Fruit fly (Drosophila melanogaster): ENCODE data around the gene CG4194.

Gene CG4194

dm6 chrX:2061849-2062248 is 6.5 kb upstream of the CG4194 start, which contains the start of gene Sik2:
Gene Sik2, minus strand, starts transcription at chrX:2061915.
- TF ChIP-seq Rel (GFP tag; optimal IDR thresholded peaks at IDR 0.05): no peak
- no peak for TF ChIP-seq Rel (tag; optimal IDR thresholded peaks at IDR 0.05)
- no peak for TF ChIP-seq Hr83 (GFP tag; optimal IDR thresholded peaks at IDR 0.05; ENCODE audit: poor library complexity, severe bottlenecking)
- no peak for TF ChIP-seq N (GFP tag; optimal IDR thresholded peaks at IDR 0.05)
- no peak for TF ChIP-seq pan (optimal IDR thresholded peaks at IDR 0.05)
- no peak for TF ChIP-seq psq (GFP tag; optimal IDR thresholded peaks at IDR 0.05)
- no peak for TF ChIP-seq ey (GFP tag; optimal IDR thresholded peaks at IDR 0.05)
- no peak for TF ChIP-seq Dif (GFP tag; optimal IDR thresholded peaks at IDR 0.05; ENCODE audit: partially characterized antibody)
- TF ChIP-seq tai (GFP tag; optimal IDR thresholded peaks at IDR 0.05): no peak
- TF ChIP-seq CrebA (GFP tag; optimal IDR thresholded peaks at IDR 0.05; ENCODE audit: borderline replicate concordance): no peak
- no peak for TF ChIP-seq foxo (GFP tag; optimal IDR thresholded peaks at IDR 0.05)
- TF ChIP-seq br (GFP tag; optimal IDR thresholded peaks at IDR 0.05): no peak
- TF ChIP-seq jim (GFP tag; optimal IDR thresholded peaks at IDR 0.05): no peak
- TF ChIP-seq usp (GFP tag; optimal IDR thresholded peaks at IDR 0.05): no peak
- TF ChIP-seq sv (GFP tag; optimal IDR thresholded peaks at IDR 0.05): no peak
- no peak for TF ChIP-seq woc (GFP tag; optimal IDR thresholded peaks at IDR 0.05)
- no peak for TF ChIP-seq Abd-B (GFP tag; optimal IDR thresholded peaks at IDR 0.05)
- no peak for TF ChIP-seq sage (GFP tag; optimal IDR thresholded peaks at IDR 0.05)
- TF ChIP-seq dmrt93B (GFP tag; optimal IDR thresholded peaks at IDR 0.05): no peak
- no peak for TF ChIP-seq Hr78 (GFP tag; optimal IDR thresholded peaks at IDR 0.05)

dm6 chrX:2065073-2065472 is 3.3 kb upstream of the CG4194 start, which contains the start of gene CG4281:
Gene CG4281, minus strand, starts transcription at chrX:2065142.
- TF ChIP-seq pan (optimal IDR thresholded peaks at IDR 0.05) (no peak), woc (GFP tag; optimal IDR thresholded peaks at IDR 0.05) (peak; percentile 58), Myc (optimal IDR thresholded peaks at IDR 0.05) (peak; percentile 83), ey (GFP tag; optimal IDR thresholded peaks at IDR 0.05) (no peak), Sp1 (GFP tag; optimal IDR thresholded peaks at IDR 0.05) (peak; percentile 6), Hr78 (GFP tag; optimal IDR thresholded peaks at IDR 0.05) (no peak), Rel (GFP tag; optimal IDR thresholded peaks at IDR 0.05) (no peak), Rel (tag; optimal IDR thresholded peaks at IDR 0.05) (no peak), fru (GFP tag; optimal IDR thresholded peaks at IDR 0.05) (peak; percentile 2), h (GFP tag; optimal IDR thresholded peaks at IDR 0.05) (peak; percentile 29)

- TF ChIP-seq CG9705 (GFP tag; optimal IDR thresholded peaks at IDR 0.05) (no peak), h (GFP tag; optimal IDR thresholded peaks at IDR 0.05) (no peak), Vsx2 (GFP tag; optimal IDR thresholded peaks at IDR 0.05; ENCODE audit: partially characterized antibody) (no peak), usp (GFP tag; optimal IDR thresholded peaks at IDR 0.05) (no peak), OdsH (GFP tag; optimal IDR thresholded peaks at IDR 0.05) (no peak), Hnf4 (GFP tag; optimal IDR thresholded peaks at IDR 0.05) (no peak), Hr83 (GFP tag; optimal IDR thresholded peaks at IDR 0.05; ENCODE audit: poor library complexity, severe bottlenecking) (no peak), ey (GFP tag; optimal IDR thresholded peaks at IDR 0.05) (no peak)
Observed at dm6 chrX:2066259-2066658, 2.1 kb upstream of the CG4194 start, which contains the start of gene CG14054. Gene CG14054, minus strand, starts transcription at chrX:2066359.

dm6 chrX:2069787-2070707 is 1.7 kb downstream of the CG4194 start:
- TF ChIP-seq dsf (GFP tag; optimal IDR thresholded peaks at IDR 0.05; ENCODE audit: borderline replicate concordance) (no peak), Rel (GFP tag; optimal IDR thresholded peaks at IDR 0.05) (peak; percentile 17), Rel (tag; optimal IDR thresholded peaks at IDR 0.05) (no peak)

- TF ChIP-seq foxo (GFP tag; optimal IDR thresholded peaks at IDR 0.05): peak in 1 of 2 experiments; percentile 74
- no peak for TF ChIP-seq N (GFP tag; optimal IDR thresholded peaks at IDR 0.05)
- TF ChIP-seq br (GFP tag; optimal IDR thresholded peaks at IDR 0.05): peak; percentile 60
- TF ChIP-seq usp (GFP tag; optimal IDR thresholded peaks at IDR 0.05): no peak
- TF ChIP-seq Sp1 (GFP tag; optimal IDR thresholded peaks at IDR 0.05): peak; percentile 21
- peak; percentile 43 for TF ChIP-seq Jra (GFP tag; optimal IDR thresholded peaks at IDR 0.05)
- peak; percentile 50 for TF ChIP-seq dmrt93B (GFP tag; optimal IDR thresholded peaks at IDR 0.05)
- TF ChIP-seq Dif (GFP tag; optimal IDR thresholded peaks at IDR 0.05; ENCODE audit: partially characterized antibody): no peak
- TF ChIP-seq Abd-B (GFP tag; optimal IDR thresholded peaks at IDR 0.05): no peak
- no peak for TF ChIP-seq pan (optimal IDR thresholded peaks at IDR 0.05)
- TF ChIP-seq Hr78 (GFP tag; optimal IDR thresholded peaks at IDR 0.05): no peak
- TF ChIP-seq lola (GFP tag; optimal IDR thresholded peaks at IDR 0.05): no peak
- no peak for TF ChIP-seq dl (GFP tag; optimal IDR thresholded peaks at IDR 0.05; ENCODE audit: insufficient read depth in 1 of 2, partially characterized antibody in 2 of 2)
- no peak for TF ChIP-seq CrebA (GFP tag; optimal IDR thresholded peaks at IDR 0.05; ENCODE audit: borderline replicate concordance)
- TF ChIP-seq brk (GFP tag; optimal IDR thresholded peaks at IDR 0.05): no peak
- TF ChIP-seq GATAd (GFP tag; optimal IDR thresholded peaks at IDR 0.05): no peak
- no peak for TF ChIP-seq dsf (GFP tag; optimal IDR thresholded peaks at IDR 0.05; ENCODE audit: borderline replicate concordance)
- peak; percentile 73 for TF ChIP-seq HLH106 (tag; optimal IDR thresholded peaks at IDR 0.05)
- TF ChIP-seq CG9705 (GFP tag; optimal IDR thresholded peaks at IDR 0.05): no peak
- peak; percentile 78 for TF ChIP-seq fru (GFP tag; optimal IDR thresholded peaks at IDR 0.05)
- peak; percentile 54 for TF ChIP-seq OdsH (GFP tag; optimal IDR thresholded peaks at IDR 0.05)
- TF ChIP-seq tai (GFP tag; optimal IDR thresholded peaks at IDR 0.05): no peak
- TF ChIP-seq CG32264 (GFP tag; optimal IDR thresholded peaks at IDR 0.05): no peak
- TF ChIP-seq ey (GFP tag; optimal IDR thresholded peaks at IDR 0.05): peak; percentile 61
- TF ChIP-seq Rel (GFP tag; optimal IDR thresholded peaks at IDR 0.05): no peak
- peak; percentile 59 for TF ChIP-seq Rel (tag; optimal IDR thresholded peaks at IDR 0.05)
- no peak for TF ChIP-seq Hr83 (GFP tag; optimal IDR thresholded peaks at IDR 0.05; ENCODE audit: poor library complexity, severe bottlenecking)
- no peak for TF ChIP-seq Hnf4 (GFP tag; optimal IDR thresholded peaks at IDR 0.05)
- no peak for TF ChIP-seq sv (GFP tag; optimal IDR thresholded peaks at IDR 0.05)
Observed at dm6 chrX:2070708-2071063, 2.3 kb downstream of the CG4194 start.

All from whole organism, wandering third instar larva.